Fruit fly (Drosophila melanogaster): Measurements from ENCODE around the gene mrt.

The mrt gene

dm6 chr3R:27273118-27274062 lies 9.1 kb downstream of the mrt start, which contains the start of gene CG5934:
TSS of gene CG5934 (plus strand) at chr3R:27273705.
- peak; percentile 16 for TF ChIP-seq dmrt93B (GFP tag; optimal IDR thresholded peaks at IDR 0.05)
- TF ChIP-seq Hr83 (GFP tag; optimal IDR thresholded peaks at IDR 0.05; ENCODE audit: poor library complexity, severe bottlenecking): peak; percentile 59
- peak; percentile 29 for TF ChIP-seq OdsH (GFP tag; optimal IDR thresholded peaks at IDR 0.05)
- no peak for TF ChIP-seq Hnf4 (GFP tag; optimal IDR thresholded peaks at IDR 0.05)
- TF ChIP-seq rgr (GFP tag; optimal IDR thresholded peaks at IDR 0.05): peak; percentile 54
- TF ChIP-seq Mio (GFP tag; optimal IDR thresholded peaks at IDR 0.05): no peak
- peak; percentile 32 for TF ChIP-seq br (GFP tag; optimal IDR thresholded peaks at IDR 0.05)
- TF ChIP-seq sv (GFP tag; optimal IDR thresholded peaks at IDR 0.05): peak; percentile 23
- TF ChIP-seq GATAd (GFP tag; optimal IDR thresholded peaks at IDR 0.05): no peak
- TF ChIP-seq Sp1 (GFP tag; optimal IDR thresholded peaks at IDR 0.05): peak; percentile 22
- TF ChIP-seq Dfd (GFP tag; optimal IDR thresholded peaks at IDR 0.05): no peak
- no peak for TF ChIP-seq tai (GFP tag; optimal IDR thresholded peaks at IDR 0.05)
- no peak for TF ChIP-seq usp (GFP tag; optimal IDR thresholded peaks at IDR 0.05)
- TF ChIP-seq dsf (GFP tag; optimal IDR thresholded peaks at IDR 0.05; ENCODE audit: borderline replicate concordance): no peak
- TF ChIP-seq brk (GFP tag; optimal IDR thresholded peaks at IDR 0.05): no peak
- TF ChIP-seq Dif (GFP tag; optimal IDR thresholded peaks at IDR 0.05; ENCODE audit: partially characterized antibody): no peak
- TF ChIP-seq N (GFP tag; optimal IDR thresholded peaks at IDR 0.05): no peak
- TF ChIP-seq pan (optimal IDR thresholded peaks at IDR 0.05): no peak
- peak; percentile 10 for TF ChIP-seq Myc (optimal IDR thresholded peaks at IDR 0.05)
- TF ChIP-seq CrebA (GFP tag; optimal IDR thresholded peaks at IDR 0.05; ENCODE audit: borderline replicate concordance): no peak
- peak; percentile 68 for TF ChIP-seq h (GFP tag; optimal IDR thresholded peaks at IDR 0.05)
- TF ChIP-seq jim (GFP tag; optimal IDR thresholded peaks at IDR 0.05): no peak
- no peak for TF ChIP-seq sage (GFP tag; optimal IDR thresholded peaks at IDR 0.05)
- no peak for TF ChIP-seq CG32264 (GFP tag; optimal IDR thresholded peaks at IDR 0.05)
- no peak for TF ChIP-seq woc (GFP tag; optimal IDR thresholded peaks at IDR 0.05)
- TF ChIP-seq psq (GFP tag; optimal IDR thresholded peaks at IDR 0.05): peak; percentile 11
- no peak for TF ChIP-seq CG9705 (GFP tag; optimal IDR thresholded peaks at IDR 0.05)
- no peak for TF ChIP-seq Jra (GFP tag; optimal IDR thresholded peaks at IDR 0.05)
- TF ChIP-seq foxo (GFP tag; optimal IDR thresholded peaks at IDR 0.05): peak; percentile 15 to 51
- no peak for TF ChIP-seq lola (GFP tag; optimal IDR thresholded peaks at IDR 0.05)
- TF ChIP-seq dl (GFP tag; optimal IDR thresholded peaks at IDR 0.05; ENCODE audit: insufficient read depth in 1 of 2, partially characterized antibody in 2 of 2): no peak
- no peak for TF ChIP-seq HLH106 (tag; optimal IDR thresholded peaks at IDR 0.05)
- no peak for TF ChIP-seq Hr78 (GFP tag; optimal IDR thresholded peaks at IDR 0.05)
- no peak for TF ChIP-seq Vsx2 (GFP tag; optimal IDR thresholded peaks at IDR 0.05; ENCODE audit: partially characterized antibody)
- peak; percentile 48 for TF ChIP-seq ey (GFP tag; optimal IDR thresholded peaks at IDR 0.05)
- no peak for TF ChIP-seq fru (GFP tag; optimal IDR thresholded peaks at IDR 0.05)
- no peak for TF ChIP-seq Rel (GFP tag; optimal IDR thresholded peaks at IDR 0.05)
- peak; percentile 77 for TF ChIP-seq Rel (tag; optimal IDR thresholded peaks at IDR 0.05)
- TF ChIP-seq Abd-B (GFP tag; optimal IDR thresholded peaks at IDR 0.05): no peak

dm6 chr3R:27272233-27272632 lies 10.2 kb downstream of the mrt start:
- TF ChIP-seq jim (GFP tag; optimal IDR thresholded peaks at IDR 0.05): peak; percentile 56
- TF ChIP-seq sv (GFP tag; optimal IDR thresholded peaks at IDR 0.05): no peak
- TF ChIP-seq Myc (optimal IDR thresholded peaks at IDR 0.05): peak; percentile 2

All from whole organism, wandering third instar larva.